Worm (Caenorhabditis elegans) whole organism, L4/young adult: ENCODE measurements around the gene tram-1.

Experiments used
- dao-5 ChIP-seq: sonication (generic microtip); optimal IDR thresholded peaks from 2 replicates; lab custom pipeline; 2016; ENCODE audit warnings: missing genotype, missing genetic modification characterization, moderate library complexity, missing compliant biosample characterization
- him-1 ChIP-seq: sonication (generic microtip); optimal IDR thresholded peaks from 2 replicates; lab custom pipeline; 2016; ENCODE audit warnings: missing genotype, missing genetic modification reagents, missing genetic modification characterization, missing compliant biosample characterization

- TF ChIP-seq him-1 (tag; lab: Kevin White, UChicago) (no peak), dao-5 (tag; lab: Kevin White, UChicago) (no peak)
Observed at ce11 chrIV:10235279-10235829, 14.3 kb upstream of the tram-1 start, which contains the start of gene ech-9.
